Fruit fly (Drosophila melanogaster): Measurements from ENCODE around the gene CG31730.

Gene CG31730

dm6 chr2L:13259643-13260042 lies at the start of gene CG31730:
Gene CG31730 (minus strand): TSS chr2L:13259743.
- TF ChIP-seq CG12768 (GFP tag; optimal IDR thresholded peaks at IDR 0.05) (no peak), Clk (GFP tag; optimal IDR thresholded peaks at IDR 0.05) (no peak), tj (GFP tag; optimal IDR thresholded peaks at IDR 0.05) (no peak), CG14711 (tag; optimal IDR thresholded peaks at IDR 0.05) (no peak), bab1 (GFP tag; optimal IDR thresholded peaks at IDR 0.05) (no peak), kay (GFP tag; ENCODE audit: borderline replicate concordance) (no peak), CG7101 (tag; optimal IDR thresholded peaks at IDR 0.05) (no peak), Mnt (GFP tag; optimal IDR thresholded peaks at IDR 0.05) (no peak), CG33017 (tag; optimal IDR thresholded peaks at IDR 0.05) (no peak), CG1620 (GFP tag; optimal IDR thresholded peaks at IDR 0.05) (no peak), CG11617 (GFP tag; optimal IDR thresholded peaks at IDR 0.05) (no peak), ovo (GFP tag; optimal IDR thresholded peaks at IDR 0.05) (no peak), Hr96 (GFP tag; optimal IDR thresholded peaks at IDR 0.05) (no peak), cic (GFP tag; optimal IDR thresholded peaks at IDR 0.05) (no peak), Crg-1 (GFP tag; optimal IDR thresholded peaks at IDR 0.05) (no peak), CG7045 (GFP tag; optimal IDR thresholded peaks at IDR 0.05) (no peak)

dm6 chr2L:13306655-13307054 lies 47.1 kb upstream of the CG31730 start, which contains the start of gene CG43779:
Gene CG43779 (minus strand): TSS chr2L:13306755.
- TF ChIP-seq kay (GFP tag; ENCODE audit: borderline replicate concordance) (no peak), cic (GFP tag; optimal IDR thresholded peaks at IDR 0.05) (no peak), CG7045 (GFP tag; optimal IDR thresholded peaks at IDR 0.05) (no peak), Clk (GFP tag; optimal IDR thresholded peaks at IDR 0.05) (no peak), Hr96 (GFP tag; optimal IDR thresholded peaks at IDR 0.05) (no peak), CG1620 (GFP tag; optimal IDR thresholded peaks at IDR 0.05) (no peak), CG33017 (tag; optimal IDR thresholded peaks at IDR 0.05) (no peak), CG5204 (GFP tag; optimal IDR thresholded peaks at IDR 0.05) (no peak), toe (GFP tag; optimal IDR thresholded peaks at IDR 0.05) (no peak)

dm6 chr2L:13305000-13305399 lies 45.5 kb upstream of the CG31730 start:
- TF ChIP-seq Clk (GFP tag; optimal IDR thresholded peaks at IDR 0.05) = no peak
- TF ChIP-seq pad (GFP tag; optimal IDR thresholded peaks at IDR 0.05) = no peak
- TF ChIP-seq CG7045 (GFP tag; optimal IDR thresholded peaks at IDR 0.05) = no peak
- no peak for TF ChIP-seq CG11617 (GFP tag; optimal IDR thresholded peaks at IDR 0.05)
- TF ChIP-seq toe (GFP tag; optimal IDR thresholded peaks at IDR 0.05) = no peak
- no peak for TF ChIP-seq Mnt (GFP tag; optimal IDR thresholded peaks at IDR 0.05)
- TF ChIP-seq CG1620 (GFP tag; optimal IDR thresholded peaks at IDR 0.05) = no peak
- TF ChIP-seq CG5204 (GFP tag; optimal IDR thresholded peaks at IDR 0.05) = no peak
- TF ChIP-seq cic (GFP tag; optimal IDR thresholded peaks at IDR 0.05) = no peak
- TF ChIP-seq CG12768 (GFP tag; optimal IDR thresholded peaks at IDR 0.05) = no peak
- TF ChIP-seq tj (GFP tag; optimal IDR thresholded peaks at IDR 0.05) = no peak
- TF ChIP-seq kay (GFP tag; ENCODE audit: borderline replicate concordance) = no peak
- TF ChIP-seq ovo (GFP tag; optimal IDR thresholded peaks at IDR 0.05) = no peak
- TF ChIP-seq CG33017 (tag; optimal IDR thresholded peaks at IDR 0.05) = no peak
- TF ChIP-seq CG14711 (tag; optimal IDR thresholded peaks at IDR 0.05) = no peak

dm6 chr2L:13304488-13304887 lies 44.9 kb upstream of the CG31730 start, which contains the start of gene CG16825:
Gene CG16825 (plus strand): TSS chr2L:13304788.
- TF ChIP-seq pad (GFP tag; optimal IDR thresholded peaks at IDR 0.05) (no peak), ovo (GFP tag; optimal IDR thresholded peaks at IDR 0.05) (no peak), CG5204 (GFP tag; optimal IDR thresholded peaks at IDR 0.05) (no peak), toe (GFP tag; optimal IDR thresholded peaks at IDR 0.05) (no peak), CG33017 (tag; optimal IDR thresholded peaks at IDR 0.05) (no peak), CG12768 (GFP tag; optimal IDR thresholded peaks at IDR 0.05) (no peak), kay (GFP tag; ENCODE audit: borderline replicate concordance) (no peak), CG7101 (tag; optimal IDR thresholded peaks at IDR 0.05) (no peak), Mnt (GFP tag; optimal IDR thresholded peaks at IDR 0.05) (no peak), CG7045 (GFP tag; optimal IDR thresholded peaks at IDR 0.05) (no peak), CG1620 (GFP tag; optimal IDR thresholded peaks at IDR 0.05) (no peak), Hr96 (GFP tag; optimal IDR thresholded peaks at IDR 0.05) (no peak)

dm6 chr2L:13296703-13297230 lies 37.2 kb upstream of the CG31730 start:
- no peak for TF ChIP-seq CG7045 (GFP tag; optimal IDR thresholded peaks at IDR 0.05)
- peak; percentile 94 for TF ChIP-seq kay (GFP tag; ENCODE audit: borderline replicate concordance)
- peak; percentile 68 for TF ChIP-seq cic (GFP tag; optimal IDR thresholded peaks at IDR 0.05)

- TF ChIP-seq Hr96 (GFP tag; optimal IDR thresholded peaks at IDR 0.05) = no peak
- TF ChIP-seq tj (GFP tag; optimal IDR thresholded peaks at IDR 0.05) = peak; percentile 92
- TF ChIP-seq CG14711 (tag; optimal IDR thresholded peaks at IDR 0.05) = peak; percentile 65
- peak; percentile 6 for TF ChIP-seq CG12768 (GFP tag; optimal IDR thresholded peaks at IDR 0.05)
- no peak for TF ChIP-seq CG7101 (tag; optimal IDR thresholded peaks at IDR 0.05)
- no peak for TF ChIP-seq cnc (optimal IDR thresholded peaks at IDR 0.05)
- peak; percentile 22 for TF ChIP-seq pad (GFP tag; optimal IDR thresholded peaks at IDR 0.05)
- TF ChIP-seq Mnt (GFP tag; optimal IDR thresholded peaks at IDR 0.05) = peak; percentile 32
These were observed 36.6 kb upstream of the CG31730 start for dm6 chr2L:13295978-13296702.
